Worm (Caenorhabditis elegans) whole organism, early embryonic: ENCODE results near the gene str-256.

ENCODE experiments used
- B0310.2 ChIP-seq: sonication (generic microtip); optimal IDR thresholded peaks from 2 replicates; lab custom pipeline; 2016; ENCODE audit warnings: mild to moderate bottlenecking, missing genetic modification characterization, missing compliant biosample characterization
- F13C5.2 ChIP-seq: sonication (generic microtip); optimal IDR thresholded peaks from 2 replicates; lab custom pipeline; 2017; ENCODE audit warnings: mild to moderate bottlenecking, missing genetic modification characterization, inconsistent platforms, missing compliant biosample characterization
- aly-1 ChIP-seq: sonication (generic microtip); optimal IDR thresholded peaks from 2 replicates; lab custom pipeline; 2016; ENCODE audit warnings: missing genetic modification characterization, missing compliant biosample characterization
- ama-1 ChIP-seq: fragments of 150-350 bp; optimal IDR thresholded peaks from 2 replicates; lab custom pipeline; 2014
- ceh-13 ChIP-seq: fragments of 200-800 bp; sonication (Bioruptor generic); optimal IDR thresholded peaks from 2 replicates; lab custom pipeline; 2018; ENCODE audit warnings: mild to moderate bottlenecking, missing genetic modification characterization, missing compliant biosample characterization
- ceh-36 ChIP-seq: sonication (generic microtip); optimal IDR thresholded peaks from 2 replicates; lab custom pipeline; 2016; ENCODE audit warnings: missing genetic modification characterization, inconsistent platforms, missing compliant biosample characterization
- ets-7 ChIP-seq: sonication (generic microtip); optimal IDR thresholded peaks from 2 replicates; lab custom pipeline; 2016; ENCODE audit warnings: missing genotype, missing genetic modification characterization, missing compliant biosample characterization
- flt-1 ChIP-seq: fragments of 200-800 bp; sonication (Bioruptor generic); IDR thresholded peaks from 2 replicates; pipeline ENCODE4 v1.3.6; 2022; ENCODE audit warnings: missing genetic modification characterization, missing compliant biosample characterization
- hmbx-1 ChIP-seq: sonication (generic microtip); optimal IDR thresholded peaks from 2 replicates; lab custom pipeline; 2016; ENCODE audit warnings: mild to moderate bottlenecking, missing genetic modification characterization, missing compliant biosample characterization
- hmg-4 ChIP-seq: fragments of 200-800 bp; sonication (Bioruptor generic); optimal IDR thresholded peaks from 2 replicates; lab custom pipeline; 2018; ENCODE audit warnings: mild to moderate bottlenecking, missing genetic modification characterization, missing compliant biosample characterization
- hnd-1 ChIP-seq: sonication (generic microtip); optimal IDR thresholded peaks from 2 replicates; lab custom pipeline; 2016; ENCODE audit warnings: missing genetic modification characterization, missing compliant biosample characterization
- pes-1 ChIP-seq: fragments of 200-800 bp; sonication (Bioruptor generic); IDR thresholded peaks from 2 replicates; pipeline ENCODE4 v1.3.6; 2022; ENCODE audit warnings: missing genetic modification reagents, missing genetic modification characterization, missing compliant biosample characterization
- scrt-1 ChIP-seq: fragments of 200-800 bp; sonication (Bioruptor generic); IDR thresholded peaks from 2 replicates; pipeline ENCODE4 v1.3.6; 2022; ENCODE audit warnings: missing genetic modification characterization, missing compliant biosample characterization
- sea-1 ChIP-seq: fragments of 200-800 bp; sonication (Bioruptor generic); conservative IDR thresholded peaks from 2 replicates; pipeline ENCODE4 v1.3.6; 2022; ENCODE audit warnings: missing genetic modification characterization, missing compliant biosample characterization
- tbx-11 ChIP-seq: fragments of 200-800 bp; sonication (Bioruptor generic); IDR thresholded peaks from 2 replicates; pipeline ENCODE4 v1.3.6; 2022; ENCODE audit warnings: missing genetic modification characterization, missing compliant biosample characterization
- tbx-37 ChIP-seq: fragments of 200-800 bp; sonication (Bioruptor generic); conservative IDR thresholded peaks from 2 replicates; pipeline ENCODE4 v1.3.6; 2022; ENCODE audit warnings: missing genetic modification reagents, missing genetic modification characterization, missing compliant biosample characterization
- tra-4 ChIP-seq: sonication (generic microtip); optimal IDR thresholded peaks from 2 replicates; lab custom pipeline; 2017; ENCODE audit warnings: missing genetic modification characterization, missing compliant biosample characterization

Gene str-256

ce11 chrV:482860-483259 lies 18.3 kb downstream of the str-256 start:
- TF ChIP-seq hmbx-1 (tag; lab: Kevin White, UChicago) (no peak), flt-1 (no peak), ceh-36 (tag; lab: Kevin White, UChicago) (no peak), tbx-11 (GFP tag; lab: Robert Waterston, UW) (no peak), F13C5.2 (no peak), aly-1 (tag; lab: Kevin White, UChicago) (no peak), scrt-1 (GFP tag; lab: Robert Waterston, UW) (no peak), ceh-13 (GFP tag; lab: Kevin White, UChicago) (no peak), tbx-37 (no peak), ets-7 (tag; lab: Kevin White, UChicago) (no peak)

- TF ChIP-seq hmg-4 (no peak), hnd-1 (tag; lab: Kevin White, UChicago) (no peak), ama-1 (lab: Kevin White, UChicago) (no peak), tra-4 (no peak), B0310.2 (tag; lab: Kevin White, UChicago) (no peak), flt-1 (no peak), aly-1 (tag; lab: Kevin White, UChicago) (no peak), tbx-37 (no peak), ets-7 (tag; lab: Kevin White, UChicago) (no peak)
Measured at ce11 chrV:479046-479445, 22.1 kb downstream of the str-256 start.

ce11 chrV:477664-478212 lies 23.4 kb downstream of the str-256 start, which contains the start of gene nhr-55:
TSS of gene nhr-55 (plus strand) at chrV:478162.
- TF ChIP-seq scrt-1 (GFP tag; lab: Robert Waterston, UW): no peak
- TF ChIP-seq sea-1 (GFP tag; lab: Robert Waterston, UW): no peak
- TF ChIP-seq ets-7 (tag; lab: Kevin White, UChicago): no peak
- TF ChIP-seq B0310.2 (tag; lab: Kevin White, UChicago): no peak
- TF ChIP-seq F13C5.2: no peak
- TF ChIP-seq flt-1: no peak
- TF ChIP-seq hnd-1 (tag; lab: Kevin White, UChicago): no peak
- no peak for TF ChIP-seq tbx-11 (GFP tag; lab: Robert Waterston, UW)
- no peak for TF ChIP-seq tra-4

ce11 chrV:474516-474915 lies 26.6 kb downstream of the str-256 start, which contains the start of gene nhr-99:
TSS of gene nhr-99 (plus strand) at chrV:474778.
- TF ChIP-seq B0310.2 (tag; lab: Kevin White, UChicago) (no peak), tbx-37 (no peak), aly-1 (tag; lab: Kevin White, UChicago) (no peak), ceh-36 (tag; lab: Kevin White, UChicago) (no peak), hmg-4 (no peak), hmbx-1 (tag; lab: Kevin White, UChicago) (no peak), ama-1 (lab: Kevin White, UChicago) (no peak), ceh-13 (GFP tag; lab: Kevin White, UChicago) (no peak)

- no peak for TF ChIP-seq scrt-1 (GFP tag; lab: Robert Waterston, UW)
- no peak for TF ChIP-seq tbx-37
- TF ChIP-seq ama-1 (lab: Kevin White, UChicago): no peak
- TF ChIP-seq aly-1 (tag; lab: Kevin White, UChicago): no peak
- TF ChIP-seq ceh-36 (tag; lab: Kevin White, UChicago): no peak
- TF ChIP-seq B0310.2 (tag; lab: Kevin White, UChicago): no peak
- TF ChIP-seq hmbx-1 (tag; lab: Kevin White, UChicago): no peak
- TF ChIP-seq F13C5.2: no peak
- no peak for TF ChIP-seq sea-1 (GFP tag; lab: Robert Waterston, UW)
- no peak for TF ChIP-seq tbx-11 (GFP tag; lab: Robert Waterston, UW)
- TF ChIP-seq tra-4: no peak
- TF ChIP-seq pes-1 (GFP tag; lab: Robert Waterston, UW): no peak
- TF ChIP-seq hnd-1 (tag; lab: Kevin White, UChicago): no peak
- TF ChIP-seq ets-7 (tag; lab: Kevin White, UChicago): no peak
- TF ChIP-seq hmg-4: no peak
- TF ChIP-seq flt-1: no peak
Measured at ce11 chrV:472589-472988, 28.5 kb downstream of the str-256 start, which contains the start of gene srt-31. TSS of gene srt-31 (plus strand) at chrV:472889.

ce11 chrV:468460-468859 lies 32.7 kb downstream of the str-256 start, which contains the start of gene srbc-57:
TSS of gene srbc-57 (minus strand) at chrV:468560.
- TF ChIP-seq hnd-1 (tag; lab: Kevin White, UChicago) (no peak), hmbx-1 (tag; lab: Kevin White, UChicago) (no peak), sea-1 (GFP tag; lab: Robert Waterston, UW) (no peak), F13C5.2 (no peak), ama-1 (lab: Kevin White, UChicago) (no peak)

- TF ChIP-seq scrt-1 (GFP tag; lab: Robert Waterston, UW) (no peak), F13C5.2 (no peak), tbx-37 (no peak), ets-7 (tag; lab: Kevin White, UChicago) (no peak), hmg-4 (no peak), pes-1 (GFP tag; lab: Robert Waterston, UW) (no peak), B0310.2 (tag; lab: Kevin White, UChicago) (no peak), flt-1 (no peak), tra-4 (no peak), sea-1 (GFP tag; lab: Robert Waterston, UW) (no peak), hnd-1 (tag; lab: Kevin White, UChicago) (no peak), aly-1 (tag; lab: Kevin White, UChicago) (no peak), tbx-11 (GFP tag; lab: Robert Waterston, UW) (no peak), hmbx-1 (tag; lab: Kevin White, UChicago) (no peak), ceh-36 (tag; lab: Kevin White, UChicago) (no peak), ama-1 (lab: Kevin White, UChicago) (no peak), ceh-13 (GFP tag; lab: Kevin White, UChicago) (no peak)
Measured at ce11 chrV:467507-467906, 33.6 kb downstream of the str-256 start.
